Worm (Caenorhabditis elegans) whole organism, early embryonic: ENCODE results near the gene C01G10.18.

Experiments
- B0310.2 ChIP-seq: sonication (generic microtip); optimal IDR thresholded peaks from 2 replicates; lab custom pipeline; 2016; ENCODE audit warnings: mild to moderate bottlenecking, missing genetic modification characterization, missing compliant biosample characterization
- ama-1 ChIP-seq: fragments of 150-350 bp; optimal IDR thresholded peaks from 2 replicates; lab custom pipeline; 2014
- ceh-36 ChIP-seq: sonication (generic microtip); optimal IDR thresholded peaks from 2 replicates; lab custom pipeline; 2016; ENCODE audit warnings: missing genetic modification characterization, inconsistent platforms, missing compliant biosample characterization

DNA sequence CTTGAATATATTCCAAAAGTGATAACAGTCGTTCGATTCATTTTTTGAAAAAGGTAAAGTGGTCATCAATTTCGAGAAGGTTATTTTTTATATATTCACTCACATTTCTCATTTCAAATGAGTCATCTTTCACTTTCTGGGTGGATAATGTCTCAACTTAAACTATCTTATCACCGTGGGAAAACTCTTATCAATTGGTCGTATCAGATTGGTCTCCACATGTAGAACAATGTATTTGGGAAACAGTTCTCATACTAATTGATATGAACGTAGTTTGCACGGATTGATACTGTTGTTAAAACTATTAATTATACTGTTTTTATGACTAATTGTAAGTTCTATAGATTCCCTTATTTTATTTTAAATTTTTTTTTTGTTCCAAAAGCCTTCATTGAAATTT lies 45.3 kb upstream of the C01G10.18 start:
- no peak for TF ChIP-seq ama-1 (lab: Kevin White, UChicago)
- TF ChIP-seq B0310.2 (tag; lab: Kevin White, UChicago) = no peak
- TF ChIP-seq ceh-36 (tag; lab: Kevin White, UChicago) = no peak
